Worm (Caenorhabditis elegans) whole organism, mixed stage, embryonic: ENCODE data around the gene C36C5.12.

Experiments
- M03D4.4 ChIP-seq: sonication (generic microtip); optimal IDR thresholded peaks from 2 replicates; lab custom pipeline; 2017; ENCODE audit warnings: mild to moderate bottlenecking, missing genetic modification characterization, missing compliant biosample characterization
- blmp-1 ChIP-seq: fragments of 150-350 bp; optimal IDR thresholded peaks from 2 replicates; lab custom pipeline; 2014; ENCODE audit warnings: missing biosample characterization, missing genetic modification characterization
- ceh-43 ChIP-seq: fragments of 200-800 bp; sonication (Bioruptor generic); optimal IDR thresholded peaks from 2 replicates; lab custom pipeline; 2018; ENCODE audit warnings: mild to moderate bottlenecking, missing genetic modification characterization, moderate library complexity, missing compliant biosample characterization
- ceh-83 ChIP-seq: fragments of 200-800 bp; sonication (Bioruptor generic); optimal IDR thresholded peaks from 2 replicates; lab custom pipeline; 2018; ENCODE audit warnings: mild to moderate bottlenecking, missing genetic modification characterization, missing compliant biosample characterization
- elt-3 ChIP-seq: fragments of 150-350 bp; optimal IDR thresholded peaks from 2 replicates; lab custom pipeline; 2014; ENCODE audit warnings: missing biosample characterization, missing genetic modification characterization
- flh-1 ChIP-seq: fragments of 200-800 bp; sonication (Bioruptor generic); optimal IDR thresholded peaks from 2 replicates; lab custom pipeline; 2018; ENCODE audit warnings: mild to moderate bottlenecking, missing genetic modification characterization, moderate library complexity, missing compliant biosample characterization
- lsy-2 ChIP-seq: fragments of 150-350 bp; optimal IDR thresholded peaks from 2 replicates; lab custom pipeline; 2014; ENCODE audit warnings: missing biosample characterization, missing genetic modification characterization
- mls-2 ChIP-seq: sonication (generic microtip); optimal IDR thresholded peaks from 2 replicates; lab custom pipeline; 2016; ENCODE audit warnings: mild to moderate bottlenecking, missing genetic modification characterization, moderate library complexity, missing compliant biosample characterization
- nhr-12 ChIP-seq: fragments of 150-350 bp; optimal IDR thresholded peaks from 2 replicates; lab custom pipeline; 2014; ENCODE audit warnings: missing biosample characterization, missing genetic modification characterization
- nhr-237 ChIP-seq: fragments of 150-350 bp; optimal IDR thresholded peaks from 2 replicates; lab custom pipeline; 2014; ENCODE audit warnings: missing biosample characterization, missing genetic modification characterization
- nhr-28 ChIP-seq: fragments of 150-350 bp; optimal IDR thresholded peaks from 2 replicates; lab custom pipeline; 2014; ENCODE audit warnings: missing biosample characterization, missing genetic modification characterization
- snpc-4 ChIP-seq: fragments of 150-350 bp; optimal IDR thresholded peaks from 2 replicates; lab custom pipeline; 2014; ENCODE audit warnings: missing biosample characterization, missing genetic modification characterization
- unc-39 ChIP-seq: fragments of 150-350 bp; optimal IDR thresholded peaks from 2 replicates; lab custom pipeline; 2014; ENCODE audit warnings: missing biosample characterization, missing genetic modification characterization
- zip-8 ChIP-seq: fragments of 150-350 bp; optimal IDR thresholded peaks from 2 replicates; lab custom pipeline; 2014; ENCODE audit warnings: missing biosample characterization, missing genetic modification characterization

- TF ChIP-seq M03D4.4 (no peak), snpc-4 (tag; lab: Kevin White, UChicago) (no peak), nhr-28 (tag; lab: Kevin White, UChicago) (no peak), nhr-12 (tag; lab: Kevin White, UChicago) (no peak), nhr-237 (no peak), zip-8 (tag; lab: Kevin White, UChicago) (no peak), unc-39 (tag; lab: Kevin White, UChicago) (no peak), mls-2 (tag; lab: Kevin White, UChicago) (no peak), ceh-83 (no peak), lsy-2 (tag; lab: Kevin White, UChicago) (no peak), blmp-1 (tag; lab: Kevin White, UChicago) (no peak), ceh-43 (GFP tag; lab: Kevin White, UChicago) (no peak), flh-1 (no peak), elt-3 (no peak)
Observed at ce11 chrV:3195814-3196213, 36.7 kb upstream of the C36C5.12 start.
